Fruit fly (Drosophila melanogaster): ENCODE measurements around the gene tefu.

Gene tefu

dm6 chr3R:15290642-15291118 is 48.6 kb upstream of the tefu start, which contains the start of gene CG45218 (continued):
- TF ChIP-seq CG12071 (GFP tag; optimal IDR thresholded peaks at IDR 0.05) (no peak), pzg (GFP tag; optimal IDR thresholded peaks at IDR 0.05) (peak; percentile 2), az2 (GFP tag; optimal IDR thresholded peaks at IDR 0.05) (no peak), Nf-YC (tag; optimal IDR thresholded peaks at IDR 0.05) (peak; percentile 65), dm (GFP tag; optimal IDR thresholded peaks at IDR 0.05) (no peak), prd (optimal IDR thresholded peaks at IDR 0.05) (no peak), prd (GFP tag; IDR thresholded peaks at IDR 0.05) (no peak), CG31365 (tag; optimal IDR thresholded peaks at IDR 0.05) (no peak), NC2α (GFP tag; optimal IDR thresholded peaks at IDR 0.05) (no peak), zen2 (GFP tag; IDR thresholded peaks at IDR 0.05; ENCODE audit: partially characterized antibody) (no peak), CG17328 (GFP tag; IDR thresholded peaks at IDR 0.05) (no peak), cg (GFP tag; optimal IDR thresholded peaks at IDR 0.05) (peak; percentile 95), CkIIα-i1 (GFP tag; IDR thresholded peaks at IDR 0.05) (no peak), nerfin-2 (GFP tag; IDR thresholded peaks at IDR 0.05; ENCODE audit: partially characterized antibody) (no peak), twi (tag; optimal IDR thresholded peaks at IDR 0.05) (no peak), CG1792 (GFP tag; optimal IDR thresholded peaks at IDR 0.05) (no peak), CG12769 (tag; optimal IDR thresholded peaks at IDR 0.05) (peak; percentile 51), ab (GFP tag; optimal IDR thresholded peaks at IDR 0.05) (no peak), CG3163 (GFP tag; optimal IDR thresholded peaks at IDR 0.05) (peak; percentile 64), CG14860 (GFP tag; IDR thresholded peaks at IDR 0.05; ENCODE audit: partially characterized antibody) (no peak), CG13894 (tag; optimal IDR thresholded peaks at IDR 0.05) (peak; percentile 32), Dek (tag; optimal IDR thresholded peaks at IDR 0.05) (no peak), da (GFP tag; optimal IDR thresholded peaks at IDR 0.05) (no peak), CG10431 (GFP tag; optimal IDR thresholded peaks at IDR 0.05) (no peak), nau (GFP tag; optimal IDR thresholded peaks at IDR 0.05) (no peak), HLH54F (GFP tag; optimal IDR thresholded peaks at IDR 0.05) (no peak), Ptx1 (GFP tag; IDR thresholded peaks at IDR 0.05) (no peak), Hand (GFP tag; optimal IDR thresholded peaks at IDR 0.05) (no peak), Fer3 (tag; optimal IDR thresholded peaks at IDR 0.05) (no peak), tna (GFP tag; IDR thresholded peaks at IDR 0.05; ENCODE audit: partially characterized antibody) (no peak), CG12155 (GFP tag; optimal IDR thresholded peaks at IDR 0.05) (peak; percentile 71), jing (GFP tag; optimal IDR thresholded peaks at IDR 0.05) (no peak), sens (GFP tag) (peak; percentile 68), caup (GFP tag; optimal IDR thresholded peaks at IDR 0.05; ENCODE audit: severe bottlenecking) (peak; percentile 2), grau (tag; optimal IDR thresholded peaks at IDR 0.05) (peak; percentile 5), oc (tag; optimal IDR thresholded peaks at IDR 0.05) (peak; percentile 40), CG30403 (GFP tag; optimal IDR thresholded peaks at IDR 0.05) (no peak), Usf (GFP tag; optimal IDR thresholded peaks at IDR 0.05) (no peak), D (optimal IDR thresholded peaks at IDR 0.05) (no peak), D (GFP tag; optimal IDR thresholded peaks at IDR 0.05) (no peak), CG11085 (GFP tag; IDR thresholded peaks at IDR 0.05) (no peak), Eip74EF (GFP tag; optimal IDR thresholded peaks at IDR 0.05) (no peak), B-H1 (GFP tag; IDR thresholded peaks at IDR 0.05) (no peak), NC2β (GFP tag; optimal IDR thresholded peaks at IDR 0.05) (no peak), CG2129 (GFP tag; IDR thresholded peaks at IDR 0.05; ENCODE audit: partially characterized antibody) (no peak), HLHmδ (GFP tag; optimal IDR thresholded peaks at IDR 0.05) (peak; percentile 53), BEAF-32 (GFP tag; optimal IDR thresholded peaks at IDR 0.05) (no peak), CG9437 (GFP tag; optimal IDR thresholded peaks at IDR 0.05) (peak; percentile 72), jumu (GFP tag; optimal IDR thresholded peaks at IDR 0.05) (peak; percentile 0), CG6272 (GFP tag; IDR thresholded peaks at IDR 0.05) (no peak), CG9932 (GFP tag; IDR thresholded peaks at IDR 0.05) (no peak)

All from whole organism, embryonic.